Worm (Caenorhabditis elegans) whole organism, L1 larva: ENCODE measurements around the gene C04F6.7.

Experiments
- C16A3.4 ChIP-seq: fragments of 150-350 bp; optimal IDR thresholded peaks from 2 replicates; lab custom pipeline; 2014; ENCODE audit warnings: missing biosample characterization, missing genetic modification characterization
- Y116A8C.19 ChIP-seq: sonication (generic microtip); optimal IDR thresholded peaks from 2 replicates; lab custom pipeline; 2016; ENCODE audit warnings: missing compliant biosample characterization, missing genetic modification characterization, borderline replicate concordance
- alr-1 ChIP-seq: fragments of 200-800 bp; sonication (Bioruptor generic); optimal IDR thresholded peaks from 2 replicates; lab custom pipeline; 2018; ENCODE audit warnings: borderline replicate concordance, mild to moderate bottlenecking, missing genetic modification characterization, missing compliant biosample characterization
- blmp-1 ChIP-seq: fragments of 150-350 bp; optimal IDR thresholded peaks from 2 replicates; lab custom pipeline; 2014; ENCODE audit warnings: missing biosample characterization, missing genetic modification characterization
- ces-1 ChIP-seq: fragments of 150-350 bp; optimal IDR thresholded peaks from 2 replicates; lab custom pipeline; 2014; ENCODE audit warnings: missing biosample characterization, missing genetic modification reagents, missing genetic modification characterization
- efl-1 ChIP-seq, 4 experiments: fragments of 150-350 bp; optimal IDR thresholded peaks in 3 of 4; peaks in 1 of 4; 1 replicate in 1 of 4; 2 replicates in 3 of 4; lab custom pipeline; 2014; ENCODE audit warnings: missing biosample characterization in 2 of 4, missing genetic modification characterization in 2 of 4, missing genetic modification reagents in 2 of 4
- efl-3 ChIP-seq: fragments of 200-800 bp; sonication (Bioruptor generic); optimal IDR thresholded peaks from 2 replicates; lab custom pipeline; 2018; ENCODE audit warnings: mild to moderate bottlenecking, missing genetic modification characterization, missing compliant biosample characterization
- elt-3 ChIP-seq, 6 experiments: fragments of 150-350 bp in 1 of 6; sonication (generic microtip); optimal IDR thresholded peaks; 2 replicates each; lab custom pipeline; 2017 to 2018; ENCODE audit warnings: missing biosample characterization in 6 of 6, missing genetic modification characterization in 6 of 6, inconsistent platforms in 1 of 6
- fkh-10 ChIP-seq: sonication (generic microtip); optimal IDR thresholded peaks from 2 replicates; lab custom pipeline; 2017; ENCODE audit warnings: missing biosample characterization, missing genetic modification reagents, missing genetic modification characterization
- grh-1 ChIP-seq: fragments of 200-800 bp; sonication (Bioruptor generic); IDR thresholded peaks from 2 replicates; pipeline ENCODE4 v1.3.6; 2022; ENCODE audit warnings: missing genetic modification reagents, missing genetic modification characterization, missing compliant biosample characterization
- hpl-2 ChIP-seq: fragments of 150-350 bp; optimal IDR thresholded peaks from 2 replicates; lab custom pipeline; 2014; ENCODE audit warnings: missing biosample characterization, missing genetic modification reagents, missing genetic modification characterization
- isw-1 ChIP-seq: fragments of 200-800 bp; sonication (Bioruptor generic); IDR thresholded peaks from 2 replicates; pipeline ENCODE4 v1.3.6; 2022; ENCODE audit warnings: missing genetic modification characterization, missing compliant biosample characterization
- lin-14 ChIP-seq: fragments of 200-800 bp; sonication (Bioruptor generic); optimal IDR thresholded peaks from 2 replicates; lab custom pipeline; 2018; ENCODE audit warnings: mild to moderate bottlenecking, missing genetic modification characterization, moderate library complexity, missing compliant biosample characterization
- lin-15B ChIP-seq: fragments of 150-350 bp; sonication (generic microtip); optimal IDR thresholded peaks from 3 replicates; lab custom pipeline; 2014; ENCODE audit warnings: missing biosample characterization, missing genetic modification characterization
- lin-35 ChIP-seq, 2 experiments: fragments of 150-350 bp; optimal IDR thresholded peaks; 2 replicates each; lab custom pipeline; 2014; ENCODE audit warnings: missing biosample characterization in 2 of 2, missing genetic modification characterization in 2 of 2, missing genetic modification reagents in 2 of 2
- lir-3 ChIP-seq: sonication (generic microtip); optimal IDR thresholded peaks from 2 replicates; lab custom pipeline; 2016; ENCODE audit warnings: mild to moderate bottlenecking, missing genetic modification characterization, moderate library complexity, missing compliant biosample characterization; ENCODE audit not compliant: poor library complexity
- lsy-2 ChIP-seq, 2 experiments: fragments of 150-350 bp; optimal IDR thresholded peaks; 2 replicates each; lab custom pipeline; 2014; ENCODE audit warnings: missing biosample characterization in 2 of 2, missing genetic modification characterization in 2 of 2
- mab-9 ChIP-seq: fragments of 200-800 bp; sonication (Bioruptor generic); IDR thresholded peaks from 2 replicates; pipeline ENCODE4 v1.3.6; 2022; ENCODE audit warnings: missing genetic modification reagents, missing genetic modification characterization, missing compliant biosample characterization
- mdl-1 ChIP-seq, 2 experiments: fragments of 150-350 bp; optimal IDR thresholded peaks; 2 replicates each; lab custom pipeline; 2014 to 2017; ENCODE audit warnings: missing biosample characterization in 2 of 2, missing genetic modification characterization in 2 of 2, inconsistent platforms in 1 of 2
- mef-2 ChIP-seq: fragments of 150-350 bp; optimal IDR thresholded peaks from 2 replicates; lab custom pipeline; 2014; ENCODE audit warnings: missing biosample characterization, missing genetic modification characterization
- mep-1 ChIP-seq: fragments of 150-350 bp; optimal IDR thresholded peaks from 2 replicates; lab custom pipeline; 2014; ENCODE audit warnings: missing biosample characterization, missing genetic modification characterization
- nhr-11 ChIP-seq: fragments of 150-350 bp; optimal IDR thresholded peaks from 2 replicates; lab custom pipeline; 2014; ENCODE audit warnings: missing biosample characterization, missing genetic modification characterization
- nhr-12 ChIP-seq: sonication (generic microtip); optimal IDR thresholded peaks from 2 replicates; lab custom pipeline; 2017; ENCODE audit warnings: missing biosample characterization, missing genetic modification characterization
- nhr-237 ChIP-seq: fragments of 150-350 bp; optimal IDR thresholded peaks from 2 replicates; lab custom pipeline; 2014; ENCODE audit warnings: missing biosample characterization, missing genetic modification characterization
- nhr-71 ChIP-seq: sonication (generic microtip); optimal IDR thresholded peaks from 2 replicates; lab custom pipeline; 2016; ENCODE audit warnings: mild to moderate bottlenecking, missing genetic modification characterization, moderate library complexity, missing compliant biosample characterization
- nhr-76 ChIP-seq: sonication (generic microtip); optimal IDR thresholded peaks from 2 replicates; lab custom pipeline; 2017; ENCODE audit warnings: missing biosample characterization, missing genetic modification characterization
- nhr-84 ChIP-seq: sonication (generic microtip); optimal IDR thresholded peaks from 2 replicates; lab custom pipeline; 2017; ENCODE audit warnings: missing biosample characterization, missing genetic modification characterization
- nhr-85 ChIP-seq: sonication (generic microtip); peaks from one replicate; lab custom pipeline; 2016; ENCODE audit warnings: missing genetic modification characterization, inconsistent platforms, missing compliant biosample characterization
- nhr-90 ChIP-seq: sonication (generic microtip); optimal IDR thresholded peaks from 2 replicates; lab custom pipeline; 2016; ENCODE audit warnings: mild to moderate bottlenecking, missing genetic modification characterization, missing compliant biosample characterization; ENCODE audit not compliant: poor library complexity
- pax-3 ChIP-seq: fragments of 200-800 bp; sonication (Bioruptor generic); optimal IDR thresholded peaks from 2 replicates; lab custom pipeline; 2018; ENCODE audit warnings: mild to moderate bottlenecking, missing genetic modification characterization, moderate library complexity, missing compliant biosample characterization
- pqm-1 ChIP-seq: sonication (generic microtip); optimal IDR thresholded peaks from 3 replicates; lab custom pipeline; 2017; ENCODE audit warnings: missing biosample characterization, missing genetic modification characterization
- rnt-1 ChIP-seq: sonication (generic microtip); optimal IDR thresholded peaks from 2 replicates; lab custom pipeline; 2016; ENCODE audit warnings: mild to moderate bottlenecking, missing genetic modification characterization, moderate library complexity, missing compliant biosample characterization
- snu-23 ChIP-seq: sonication (generic microtip); optimal IDR thresholded peaks from 2 replicates; lab custom pipeline; 2016; ENCODE audit warnings: missing genetic modification characterization, missing compliant biosample characterization
- tbx-2 ChIP-seq: sonication (generic microtip); optimal IDR thresholded peaks from 2 replicates; lab custom pipeline; 2016; ENCODE audit warnings: missing genetic modification characterization, missing compliant biosample characterization
- unc-86 ChIP-seq: sonication (generic microtip); optimal IDR thresholded peaks from 2 replicates; lab custom pipeline; 2016; ENCODE audit warnings: missing genetic modification characterization, missing compliant biosample characterization
- vab-15 ChIP-seq: sonication (generic microtip); optimal IDR thresholded peaks from 2 replicates; lab custom pipeline; 2017; ENCODE audit warnings: missing genotype, mild to moderate bottlenecking, missing genetic modification characterization, missing compliant biosample characterization

Gene C04F6.7

DNA sequence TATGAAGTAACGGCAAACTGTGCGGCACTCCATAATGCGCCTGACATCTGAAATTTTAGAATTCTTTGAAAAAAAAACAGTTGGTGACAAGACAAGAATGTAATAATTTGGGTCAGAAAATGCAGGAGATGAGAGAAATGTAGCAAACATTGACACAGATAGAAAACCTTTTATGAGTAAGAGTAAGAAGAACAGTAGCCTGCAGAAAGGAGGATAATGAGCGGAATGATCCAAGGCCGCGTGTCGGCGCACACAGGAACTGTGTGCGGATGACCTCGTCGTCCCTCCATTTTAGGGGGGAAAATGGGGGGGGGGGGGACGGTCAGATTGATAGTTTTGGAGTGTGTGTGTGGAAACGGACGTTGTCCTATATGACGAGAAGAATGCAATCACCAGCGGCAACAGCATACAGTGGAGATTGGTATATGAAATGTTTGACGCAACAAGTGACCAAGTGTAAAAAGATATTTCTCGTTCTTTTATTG lies 4.3 kb downstream of the C04F6.7 start, which contains the start of gene dhs-27:
TSS of gene dhs-27 (minus strand) at position 51 of the 485 bp plus-strand sequence.
- TF ChIP-seq nhr-85 (tag; lab: Kevin White, UChicago) (peak; percentile 85), grh-1 (GFP tag; lab: Robert Waterston, UW) (0 out of 2 replicates have a peak, but pooled peaks have one; percentile 34), hpl-2 (GFP tag; lab: Kevin White, UChicago) (no peak), mab-9 (no peak), nhr-11 (tag; lab: Kevin White, UChicago) (no peak), nhr-76 (tag; lab: Kevin White, UChicago) (no peak), efl-1 (optimal IDR thresholded peaks at IDR 0.05; lab: Kevin White, UChicago) (no peak), efl-1 (GFP tag; optimal IDR thresholded peaks at IDR 0.05 in 1 of 2; lab: Kevin White, UChicago) (no peak), efl-3 (GFP tag; lab: Kevin White, UChicago) (no peak), snu-23 (GFP tag; lab: Kevin White, UChicago) (peak; percentile 21), unc-86 (tag; lab: Kevin White, UChicago) (no peak), lin-14 (peak; percentile 89), tbx-2 (no peak), fkh-10 (no peak), nhr-90 (tag; lab: Kevin White, UChicago) (peak; percentile 6), pax-3 (tag; lab: Kevin White, UChicago) (no peak), mdl-1 (tag; optimal IDR thresholded peaks at IDR 0.05; lab: Kevin White, UChicago) (no peak), isw-1 (no peak), blmp-1 (tag; lab: Kevin White, UChicago) (peak; percentile 68), mep-1 (tag; lab: Kevin White, UChicago) (peak; percentile 17), elt-3 (tag; optimal IDR thresholded peaks at IDR 0.05; lab: Kevin White, UChicago) (peak in 1 of 6 experiments; percentile 18)

ce11 chrX:3411565-3412022 lies 7.4 kb downstream of the C04F6.7 start, which contains the start of gene unc-78:
Gene unc-78, minus strand, starts transcription at chrX:3411615.
- no peak for TF ChIP-seq nhr-11 (tag; lab: Kevin White, UChicago)
- TF ChIP-seq Y116A8C.19 (tag; lab: Kevin White, UChicago) = no peak
- no peak for TF ChIP-seq efl-1 (optimal IDR thresholded peaks at IDR 0.05; lab: Kevin White, UChicago)
- peak in 1 of 2 experiments; percentile 66 for TF ChIP-seq efl-1 (GFP tag; optimal IDR thresholded peaks at IDR 0.05 in 1 of 2; lab: Kevin White, UChicago)
- no peak for TF ChIP-seq fkh-10
- TF ChIP-seq nhr-71 = no peak
- TF ChIP-seq efl-3 (GFP tag; lab: Kevin White, UChicago) = no peak
- TF ChIP-seq lin-14 = peak; percentile 53
- no peak for TF ChIP-seq pqm-1 (tag; lab: Kevin White, UChicago)
- TF ChIP-seq rnt-1 = peak; percentile 38
- TF ChIP-seq isw-1 = no peak
- TF ChIP-seq C16A3.4 (tag; lab: Kevin White, UChicago) = no peak

- TF ChIP-seq Y116A8C.19 (tag; lab: Kevin White, UChicago) (no peak), lsy-2 (tag; optimal IDR thresholded peaks at IDR 0.05; lab: Kevin White, UChicago) (no peak), lin-35 (GFP tag; optimal IDR thresholded peaks at IDR 0.05; lab: Kevin White, UChicago) (no peak), vab-15 (tag; lab: Kevin White, UChicago) (no peak), lin-15B (tag; lab: Kevin White, UChicago) (no peak), mep-1 (tag; lab: Kevin White, UChicago) (no peak), lir-3 (no peak), nhr-84 (tag; lab: Kevin White, UChicago) (no peak), pqm-1 (tag; lab: Kevin White, UChicago) (no peak), mef-2 (tag; lab: Kevin White, UChicago) (no peak), isw-1 (no peak), nhr-237 (tag; lab: Kevin White, UChicago) (no peak), nhr-12 (tag; lab: Kevin White, UChicago) (no peak)
These were observed 10.2 kb downstream of the C04F6.7 start for ce11 chrX:3408717-3409303.

- TF ChIP-seq lir-3 (no peak), alr-1 (tag; lab: Kevin White, UChicago) (no peak), ces-1 (GFP tag; lab: Kevin White, UChicago) (no peak)
- TF ChIP-seq, all 84 proteins: peak for 0
These were observed 15.8 kb downstream of the C04F6.7 start, which contains the start of gene vit-5 for ce11 chrX:3403195-3403594. Gene vit-5, plus strand, starts transcription at chrX:3403471.
